Fruit fly (Drosophila melanogaster) whole organism, adult: Measurements from ENCODE around the gene CG34266.

Source experiments
- CG11617 ChIP-seq: fragments of 200-800 bp; sonication (Bioruptor generic); optimal IDR thresholded peaks from 2 replicates; lab custom pipeline; 2017; ENCODE audit warnings: mild to moderate bottlenecking, missing biosample characterization, missing genetic modification reagents, missing genetic modification characterization
- CG1620 ChIP-seq: fragments of 200-800 bp; sonication (Bioruptor generic); optimal IDR thresholded peaks from 2 replicates; lab custom pipeline; 2016; ENCODE audit warnings: missing biosample characterization, missing genetic modification characterization
- CG5204 ChIP-seq: fragments of 200-800 bp; sonication (Bioruptor generic); optimal IDR thresholded peaks from 2 replicates; lab custom pipeline; 2016; ENCODE audit warnings: missing biosample characterization, missing genetic modification characterization
- CG7045 ChIP-seq: fragments of 200-800 bp; sonication (Bioruptor generic); optimal IDR thresholded peaks from 2 replicates; lab custom pipeline; 2017; ENCODE audit warnings: missing biosample characterization, mild to moderate bottlenecking, missing genetic modification characterization
- CG7101 ChIP-seq: fragments of 200-800 bp; sonication (Bioruptor generic); optimal IDR thresholded peaks from 2 replicates; lab custom pipeline; 2018; ENCODE audit warnings: missing biosample characterization, mild to moderate bottlenecking, missing genetic modification characterization, moderate library complexity
- bab1 ChIP-seq: fragments of 200-800 bp; sonication (Bioruptor generic); optimal IDR thresholded peaks from 3 replicates; lab custom pipeline; 2019; ENCODE audit warnings: missing biosample characterization, mild to moderate bottlenecking, missing genetic modification characterization, moderate library complexity
- cic ChIP-seq: fragments of 200-800 bp; sonication (Bioruptor generic); optimal IDR thresholded peaks from 2 replicates; lab custom pipeline; 2017; ENCODE audit warnings: missing biosample characterization, mild to moderate bottlenecking, missing genetic modification characterization, moderate library complexity
- cnc ChIP-seq, 2 experiments: fragments of >200 bp; optimal IDR thresholded peaks; 2 replicates each; lab custom pipeline; 2017
- kay ChIP-seq: fragments of 200-800 bp; sonication (Bioruptor generic); peaks from one replicate; lab custom pipeline; 2016; ENCODE audit warnings: missing biosample characterization, missing genetic modification characterization, borderline replicate concordance
- ovo ChIP-seq: fragments of 200-800 bp; sonication (Bioruptor generic); optimal IDR thresholded peaks from 2 replicates; lab custom pipeline; 2016; ENCODE audit warnings: missing biosample characterization, missing genetic modification characterization
- pad ChIP-seq: fragments of 200-800 bp; sonication (Bioruptor generic); optimal IDR thresholded peaks from 3 replicates; lab custom pipeline; 2017; ENCODE audit warnings: missing biosample characterization, missing genetic modification characterization, mild to moderate bottlenecking, moderate library complexity, missing genetic modification reagents
- tj ChIP-seq: fragments of 200-800 bp; sonication (Bioruptor generic); optimal IDR thresholded peaks from 3 replicates; lab custom pipeline; 2017; ENCODE audit warnings: missing biosample characterization, mild to moderate bottlenecking, missing genetic modification characterization, moderate library complexity

DNA sequence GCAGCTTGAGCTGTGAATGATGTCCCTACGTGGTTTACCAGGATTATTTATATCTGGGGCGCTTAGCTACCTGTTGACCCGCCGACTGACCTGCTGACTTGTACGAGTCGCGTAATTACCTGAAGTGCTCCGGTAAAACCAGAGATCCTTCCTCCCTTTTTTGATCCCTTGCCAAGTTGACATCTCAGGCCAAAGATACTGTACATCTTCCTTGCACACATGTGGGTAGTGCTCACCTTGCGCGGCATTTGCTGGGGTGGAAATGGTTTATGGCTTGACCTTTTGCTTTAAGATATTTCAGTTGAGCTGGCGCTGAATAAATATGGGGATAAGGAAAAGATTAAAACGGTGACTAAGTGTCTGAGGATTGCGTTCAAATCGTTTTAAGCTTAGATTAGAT lies 17.2 kb downstream of the CG34266 start, which contains the start of gene CG15876:
- TF ChIP-seq CG1620 (GFP tag; lab: Kevin White, UChicago) = no peak
- TF ChIP-seq CG11617 = no peak
- no peak for TF ChIP-seq cnc (optimal IDR thresholded peaks at IDR 0.05; lab: Kevin White, UChicago)
- TF ChIP-seq tj (GFP tag; lab: Kevin White, UChicago) = no peak
- TF ChIP-seq kay (GFP tag; lab: Kevin White, UChicago) = no peak
- no peak for TF ChIP-seq cic
- TF ChIP-seq bab1 (GFP tag; lab: Kevin White, UChicago) = no peak
- TF ChIP-seq CG7045 = no peak
- no peak for TF ChIP-seq pad (GFP tag; lab: Kevin White, UChicago)
- no peak for TF ChIP-seq CG7101 (tag; lab: Kevin White, UChicago)
- no peak for TF ChIP-seq ovo (GFP tag; lab: Kevin White, UChicago)
- TF ChIP-seq CG5204 (GFP tag; lab: Kevin White, UChicago) = no peak
